Worm (Caenorhabditis elegans): ENCODE data around the gene msp-51.

ce11 chrIV:5268803-5269202 is 26.3 kb downstream of the msp-51 start, which contains the start of gene F36H12.4:
- TF ChIP-seq aly-2 (tag; optimal IDR thresholded peaks at IDR 0.05) (no peak), ztf-4 (tag; optimal IDR thresholded peaks at IDR 0.05) (no peak), nhr-6 (tag; optimal IDR thresholded peaks at IDR 0.05) (no peak), unc-55 (GFP tag; optimal IDR thresholded peaks at IDR 0.05) (no peak), lin-39 (tag; optimal IDR thresholded peaks at IDR 0.05) (no peak), elt-3 (tag; optimal IDR thresholded peaks at IDR 0.05) (no peak), unc-62 (GFP tag; optimal IDR thresholded peaks at IDR 0.05) (no peak), elt-1 (tag; optimal IDR thresholded peaks at IDR 0.05) (no peak), R02D3.7 (tag; optimal IDR thresholded peaks at IDR 0.05) (no peak), unc-39 (tag; optimal IDR thresholded peaks at IDR 0.05) (no peak), skn-1 (tag; optimal IDR thresholded peaks at IDR 0.05) (no peak), ztf-11 (tag; optimal IDR thresholded peaks at IDR 0.05) (no peak), gmeb-1 (tag; optimal IDR thresholded peaks at IDR 0.05) (no peak), nhr-77 (tag; optimal IDR thresholded peaks at IDR 0.05) (no peak)
